Fruit fly (Drosophila melanogaster) whole organism, adult: ENCODE measurements around the gene VAChT.

Source experiments
- CG11617 ChIP-seq: fragments of 200-800 bp; sonication (Bioruptor generic); optimal IDR thresholded peaks from 2 replicates; lab custom pipeline; 2017; ENCODE audit warnings: mild to moderate bottlenecking, missing biosample characterization, missing genetic modification reagents, missing genetic modification characterization
- CG12768 ChIP-seq: fragments of 200-800 bp; sonication (Bioruptor generic); optimal IDR thresholded peaks from 2 replicates; lab custom pipeline; 2017; ENCODE audit warnings: missing biosample characterization, missing genetic modification characterization, mild to moderate bottlenecking, moderate library complexity, missing genetic modification reagents
- CG14711 ChIP-seq: fragments of 200-800 bp; sonication (Bioruptor generic); optimal IDR thresholded peaks from 2 replicates; lab custom pipeline; 2018; ENCODE audit warnings: missing biosample characterization, mild to moderate bottlenecking, missing genetic modification characterization, moderate library complexity
- CG1620 ChIP-seq: fragments of 200-800 bp; sonication (Bioruptor generic); optimal IDR thresholded peaks from 2 replicates; lab custom pipeline; 2016; ENCODE audit warnings: missing biosample characterization, missing genetic modification characterization
- CG33017 ChIP-seq: fragments of 200-800 bp; sonication (Bioruptor generic); optimal IDR thresholded peaks from 2 replicates; lab custom pipeline; 2018; ENCODE audit warnings: missing biosample characterization, mild to moderate bottlenecking, missing genetic modification characterization, moderate library complexity
- CG5204 ChIP-seq: fragments of 200-800 bp; sonication (Bioruptor generic); optimal IDR thresholded peaks from 2 replicates; lab custom pipeline; 2016; ENCODE audit warnings: missing biosample characterization, missing genetic modification characterization
- CG7045 ChIP-seq: fragments of 200-800 bp; sonication (Bioruptor generic); optimal IDR thresholded peaks from 2 replicates; lab custom pipeline; 2017; ENCODE audit warnings: missing biosample characterization, mild to moderate bottlenecking, missing genetic modification characterization
- CG7101 ChIP-seq: fragments of 200-800 bp; sonication (Bioruptor generic); optimal IDR thresholded peaks from 2 replicates; lab custom pipeline; 2018; ENCODE audit warnings: missing biosample characterization, mild to moderate bottlenecking, missing genetic modification characterization, moderate library complexity
- Clk ChIP-seq: fragments of 200-800 bp; sonication (Bioruptor generic); optimal IDR thresholded peaks from 2 replicates; lab custom pipeline; 2017; ENCODE audit warnings: missing biosample characterization, missing genetic modification characterization
- Crg-1 ChIP-seq: fragments of 200-800 bp; sonication (Bioruptor generic); optimal IDR thresholded peaks from 2 replicates; lab custom pipeline; 2016; ENCODE audit warnings: missing biosample characterization, missing genetic modification characterization
- Hr96 ChIP-seq: fragments of 200-800 bp; sonication (Bioruptor generic); optimal IDR thresholded peaks from 2 replicates; lab custom pipeline; 2016; ENCODE audit warnings: missing biosample characterization, missing genetic modification characterization
- Mnt ChIP-seq: fragments of 200-800 bp; sonication (Bioruptor generic); optimal IDR thresholded peaks from 2 replicates; lab custom pipeline; 2016; ENCODE audit warnings: missing biosample characterization, mild to moderate bottlenecking, missing genetic modification characterization
- bab1 ChIP-seq: fragments of 200-800 bp; sonication (Bioruptor generic); optimal IDR thresholded peaks from 3 replicates; lab custom pipeline; 2019; ENCODE audit warnings: missing biosample characterization, mild to moderate bottlenecking, missing genetic modification characterization, moderate library complexity
- cic ChIP-seq: fragments of 200-800 bp; sonication (Bioruptor generic); optimal IDR thresholded peaks from 2 replicates; lab custom pipeline; 2017; ENCODE audit warnings: missing biosample characterization, mild to moderate bottlenecking, missing genetic modification characterization, moderate library complexity
- cnc ChIP-seq, 2 experiments: fragments of >200 bp; optimal IDR thresholded peaks; 2 replicates each; lab custom pipeline; 2017
- kay ChIP-seq: fragments of 200-800 bp; sonication (Bioruptor generic); peaks from one replicate; lab custom pipeline; 2016; ENCODE audit warnings: missing biosample characterization, missing genetic modification characterization, borderline replicate concordance
- ovo ChIP-seq: fragments of 200-800 bp; sonication (Bioruptor generic); optimal IDR thresholded peaks from 2 replicates; lab custom pipeline; 2016; ENCODE audit warnings: missing biosample characterization, missing genetic modification characterization
- pad ChIP-seq: fragments of 200-800 bp; sonication (Bioruptor generic); optimal IDR thresholded peaks from 3 replicates; lab custom pipeline; 2017; ENCODE audit warnings: missing biosample characterization, missing genetic modification characterization, mild to moderate bottlenecking, moderate library complexity, missing genetic modification reagents
- tj ChIP-seq: fragments of 200-800 bp; sonication (Bioruptor generic); optimal IDR thresholded peaks from 3 replicates; lab custom pipeline; 2017; ENCODE audit warnings: missing biosample characterization, mild to moderate bottlenecking, missing genetic modification characterization, moderate library complexity
- toe ChIP-seq: fragments of 200-800 bp; sonication (Bioruptor generic); optimal IDR thresholded peaks from 2 replicates; lab custom pipeline; 2016; ENCODE audit warnings: missing biosample characterization, missing genetic modification characterization

VAChT gene

dm6 chr3R:18728368-18728767 lies 23.1 kb downstream of the VAChT start, which contains the start of gene CG7715:
Gene CG7715, minus strand, starts transcription at chr3R:18728468.
- TF ChIP-seq CG5204 (GFP tag; lab: Kevin White, UChicago) (no peak), Clk (GFP tag; lab: Kevin White, UChicago) (no peak), CG12768 (GFP tag; lab: Kevin White, UChicago) (no peak), bab1 (no peak), Hr96 (no peak), Crg-1 (GFP tag; lab: Kevin White, UChicago) (no peak), Mnt (no peak), CG7045 (no peak), toe (GFP tag; lab: Kevin White, UChicago) (no peak), CG11617 (GFP tag; lab: Kevin White, UChicago) (no peak), tj (GFP tag; lab: Kevin White, UChicago) (no peak), cic (GFP tag; lab: Kevin White, UChicago) (no peak)

- TF ChIP-seq pad (GFP tag; lab: Kevin White, UChicago) (peak; percentile 91), tj (GFP tag; lab: Kevin White, UChicago) (no peak)
These were observed 25.9 kb downstream of the VAChT start for dm6 chr3R:18731241-18731640.

DNA sequence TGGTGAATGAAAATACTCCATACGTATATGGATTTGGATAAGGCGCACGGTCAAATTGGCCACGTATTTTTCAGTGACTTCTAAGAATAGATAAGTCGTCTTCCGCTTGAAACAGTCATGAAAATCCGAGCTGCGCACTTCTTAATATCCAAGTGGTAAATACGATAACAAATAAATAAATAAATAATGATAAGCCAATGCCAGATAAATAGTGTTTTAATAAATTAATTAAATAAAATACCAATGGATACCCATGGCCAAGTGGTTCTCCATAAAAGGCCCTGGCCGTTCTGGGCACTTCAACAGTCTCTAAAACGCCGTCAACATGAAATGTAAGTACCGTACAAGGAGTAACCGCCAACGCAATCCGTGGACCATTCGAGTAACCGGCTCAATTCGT lies 27.1 kb downstream of the VAChT start, which contains the start of gene CG14302:
Gene CG14302 (plus strand): TSS at position 301 of the 400 bp plus-strand sequence.
- TF ChIP-seq kay (GFP tag; lab: Kevin White, UChicago) (no peak), Mnt (no peak), CG33017 (tag; lab: Kevin White, UChicago) (no peak), toe (GFP tag; lab: Kevin White, UChicago) (no peak), CG7045 (no peak), pad (GFP tag; lab: Kevin White, UChicago) (no peak), CG11617 (GFP tag; lab: Kevin White, UChicago) (no peak), CG5204 (GFP tag; lab: Kevin White, UChicago) (no peak)

DNA sequence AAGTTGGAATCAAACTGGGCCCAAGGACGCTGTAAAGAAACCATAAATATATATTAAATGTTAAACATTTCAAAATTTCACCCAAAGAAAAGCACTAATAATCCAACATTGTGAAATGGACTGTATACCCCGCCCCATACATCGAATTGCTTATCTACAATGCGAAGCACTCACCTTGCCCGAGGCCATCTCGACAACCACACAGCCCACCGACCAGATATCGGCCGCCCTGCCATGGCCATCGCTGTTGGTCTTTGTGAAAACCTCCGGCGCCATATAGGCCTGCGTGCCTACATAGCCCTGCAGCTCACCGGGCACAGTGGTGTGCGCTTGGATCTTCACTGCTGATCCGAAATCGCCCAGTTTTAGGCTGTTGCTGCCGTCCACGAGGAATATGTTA lies 28.3 kb downstream of the VAChT start:
- TF ChIP-seq ovo (GFP tag; lab: Kevin White, UChicago) (no peak), Hr96 (no peak)

dm6 chr3R:18738086-18738485 lies 32.8 kb downstream of the VAChT start:
- TF ChIP-seq CG7101 (no peak), cic (GFP tag; lab: Kevin White, UChicago) (no peak), toe (GFP tag; lab: Kevin White, UChicago) (no peak), CG1620 (GFP tag; lab: Kevin White, UChicago) (no peak), CG14711 (tag; lab: Kevin White, UChicago) (no peak), CG33017 (tag; lab: Kevin White, UChicago) (no peak), Mnt (no peak), bab1 (no peak), Crg-1 (GFP tag; lab: Kevin White, UChicago) (no peak), cnc (optimal IDR thresholded peaks at IDR 0.05; lab: Kevin White, UChicago) (no peak)

dm6 chr3R:18738705-18739434 lies 33.6 kb downstream of the VAChT start:
- TF ChIP-seq cnc (optimal IDR thresholded peaks at IDR 0.05; lab: Kevin White, UChicago) (no peak), CG7101 (no peak), Clk (GFP tag; lab: Kevin White, UChicago) (no peak), toe (GFP tag; lab: Kevin White, UChicago) (no peak), tj (GFP tag; lab: Kevin White, UChicago) (no peak), bab1 (no peak), CG11617 (GFP tag; lab: Kevin White, UChicago) (no peak), CG7045 (no peak), Mnt (no peak), kay (GFP tag; lab: Kevin White, UChicago) (no peak), CG1620 (GFP tag; lab: Kevin White, UChicago) (no peak)

- TF ChIP-seq cic (GFP tag; lab: Kevin White, UChicago) (peak; percentile 62), kay (GFP tag; lab: Kevin White, UChicago) (peak; percentile 90), CG12768 (GFP tag; lab: Kevin White, UChicago) (peak; percentile 85), CG11617 (GFP tag; lab: Kevin White, UChicago) (no peak)
These were observed 34.2 kb downstream of the VAChT start for dm6 chr3R:18739435-18739977.
